Worm (Caenorhabditis elegans) whole organism, early embryonic: ENCODE results near the gene ifo-1.

Experiments used
- B0310.2 ChIP-seq: sonication (generic microtip); optimal IDR thresholded peaks from 2 replicates; lab custom pipeline; 2016; ENCODE audit warnings: mild to moderate bottlenecking, missing genetic modification characterization, missing compliant biosample characterization
- F13C5.2 ChIP-seq: sonication (generic microtip); optimal IDR thresholded peaks from 2 replicates; lab custom pipeline; 2017; ENCODE audit warnings: mild to moderate bottlenecking, missing genetic modification characterization, inconsistent platforms, missing compliant biosample characterization
- ama-1 ChIP-seq: fragments of 150-350 bp; optimal IDR thresholded peaks from 2 replicates; lab custom pipeline; 2014
- ceh-36 ChIP-seq: sonication (generic microtip); optimal IDR thresholded peaks from 2 replicates; lab custom pipeline; 2016; ENCODE audit warnings: missing genetic modification characterization, inconsistent platforms, missing compliant biosample characterization
- ets-7 ChIP-seq: sonication (generic microtip); optimal IDR thresholded peaks from 2 replicates; lab custom pipeline; 2016; ENCODE audit warnings: missing genotype, missing genetic modification characterization, missing compliant biosample characterization
- flt-1 ChIP-seq: fragments of 200-800 bp; sonication (Bioruptor generic); IDR thresholded peaks from 2 replicates; pipeline ENCODE4 v1.3.6; 2022; ENCODE audit warnings: missing genetic modification characterization, missing compliant biosample characterization
- hmbx-1 ChIP-seq: sonication (generic microtip); optimal IDR thresholded peaks from 2 replicates; lab custom pipeline; 2016; ENCODE audit warnings: mild to moderate bottlenecking, missing genetic modification characterization, missing compliant biosample characterization
- hnd-1 ChIP-seq: sonication (generic microtip); optimal IDR thresholded peaks from 2 replicates; lab custom pipeline; 2016; ENCODE audit warnings: missing genetic modification characterization, missing compliant biosample characterization
- sea-1 ChIP-seq: fragments of 200-800 bp; sonication (Bioruptor generic); conservative IDR thresholded peaks from 2 replicates; pipeline ENCODE4 v1.3.6; 2022; ENCODE audit warnings: missing genetic modification characterization, missing compliant biosample characterization
- tra-4 ChIP-seq: sonication (generic microtip); optimal IDR thresholded peaks from 2 replicates; lab custom pipeline; 2017; ENCODE audit warnings: missing genetic modification characterization, missing compliant biosample characterization

DNA sequence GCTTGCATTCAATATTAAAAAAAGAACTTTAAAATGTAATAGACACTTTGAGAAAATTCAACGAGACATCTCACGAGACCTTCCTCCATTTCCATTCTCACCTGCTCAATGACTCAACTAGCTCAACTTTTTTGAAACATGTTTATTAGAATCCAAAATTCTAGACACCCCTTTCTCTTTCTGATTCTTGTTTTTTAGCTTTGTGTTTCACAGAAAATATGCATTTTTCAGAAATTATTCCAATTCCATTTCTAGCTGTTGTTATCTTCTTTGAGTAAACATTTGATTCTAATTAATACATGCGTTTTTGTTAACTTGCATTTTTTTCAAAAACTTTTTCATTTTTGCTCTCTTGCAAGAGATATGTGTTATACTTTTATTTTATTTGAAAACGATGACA is 25.0 kb downstream of the ifo-1 start:
- TF ChIP-seq flt-1 (GFP tag; lab: Robert Waterston, UW) (no peak), hnd-1 (tag; lab: Kevin White, UChicago) (no peak), F13C5.2 (no peak), B0310.2 (tag; lab: Kevin White, UChicago) (no peak), ama-1 (lab: Kevin White, UChicago) (no peak), ceh-36 (no peak), sea-1 (no peak), ets-7 (tag; lab: Kevin White, UChicago) (no peak), tra-4 (tag; lab: Kevin White, UChicago) (no peak), hmbx-1 (tag; lab: Kevin White, UChicago) (no peak)
